Fruit fly (Drosophila melanogaster) whole organism, embryonic: ENCODE results near the gene deltaCOP.

Experiments
- Ada2b ChIP-seq: fragments of 200-800 bp; sonication (Bioruptor generic); IDR thresholded peaks from 2 replicates; pipeline ENCODE4 v1.3.6; 2022; ENCODE audit warnings: missing biosample characterization, missing genetic modification characterization
- Aef1 ChIP-seq: fragments of 200-800 bp; sonication (Bioruptor generic); IDR thresholded peaks from 3 replicates; pipeline ENCODE4 v1.3.6; 2022; ENCODE audit warnings: missing biosample characterization, missing genetic modification characterization
- CG10543 ChIP-seq: fragments of 200-800 bp; sonication (Bioruptor generic); optimal IDR thresholded peaks from 3 replicates; lab custom pipeline; 2017; ENCODE audit warnings: missing biosample characterization, mild to moderate bottlenecking, missing genetic modification characterization, moderate library complexity
- CG11247 ChIP-seq: fragments of 200-800 bp; sonication (Bioruptor generic); IDR thresholded peaks from 2 replicates; pipeline ENCODE4 v1.3.6; 2022; ENCODE audit warnings: missing biosample characterization, missing genetic modification characterization
- CG12219 ChIP-seq: fragments of 200-800 bp; sonication (Bioruptor generic); optimal IDR thresholded peaks from 3 replicates; lab custom pipeline; 2018; ENCODE audit warnings: missing biosample characterization, mild to moderate bottlenecking, missing genetic modification characterization
- CG12299 ChIP-seq: fragments of 200-800 bp; sonication (Bioruptor generic); optimal IDR thresholded peaks from 2 replicates; lab custom pipeline; 2018; ENCODE audit warnings: missing biosample characterization, mild to moderate bottlenecking, missing genetic modification characterization
- CG12744 ChIP-seq: fragments of 200-800 bp; sonication (Bioruptor generic); optimal IDR thresholded peaks from 2 replicates; lab custom pipeline; 2016; ENCODE audit warnings: missing biosample characterization, missing genetic modification characterization
- CG13287 ChIP-seq: fragments of 200-800 bp; sonication (Bioruptor generic); IDR thresholded peaks from 2 replicates; pipeline ENCODE4 v1.3.6; 2022; ENCODE audit warnings: missing biosample characterization, missing genetic modification characterization; ENCODE audit not compliant: partially characterized antibody
- CG13894 ChIP-seq: fragments of 200-800 bp; sonication (Bioruptor generic); optimal IDR thresholded peaks from 3 replicates; lab custom pipeline; 2018; ENCODE audit warnings: missing biosample characterization, mild to moderate bottlenecking, missing genetic modification characterization, moderate library complexity
- CG15269 ChIP-seq: fragments of 200-800 bp; sonication (Bioruptor generic); optimal IDR thresholded peaks from 2 replicates; lab custom pipeline; 2018; ENCODE audit warnings: missing biosample characterization, mild to moderate bottlenecking, missing genetic modification characterization, moderate library complexity
- CG17359 ChIP-seq: fragments of 200-800 bp; sonication (Bioruptor generic); optimal IDR thresholded peaks from 3 replicates; lab custom pipeline; 2018; ENCODE audit warnings: missing biosample characterization, mild to moderate bottlenecking, missing genetic modification characterization, moderate library complexity
- CG4424 ChIP-seq: fragments of 200-800 bp; sonication (Bioruptor generic); optimal IDR thresholded peaks from 3 replicates; lab custom pipeline; 2016; ENCODE audit warnings: missing biosample characterization, missing genetic modification characterization
- CG6813 ChIP-seq: fragments of 200-800 bp; sonication (Bioruptor generic); optimal IDR thresholded peaks from 2 replicates; lab custom pipeline; 2017; ENCODE audit warnings: missing biosample characterization, missing genetic modification characterization, mild to moderate bottlenecking, moderate library complexity, missing genetic modification reagents
- CG7745 ChIP-seq: fragments of 200-800 bp; sonication (Bioruptor generic); optimal IDR thresholded peaks from 2 replicates; lab custom pipeline; 2018; ENCODE audit warnings: missing biosample characterization, mild to moderate bottlenecking, missing genetic modification characterization, moderate library complexity
- CG9437 ChIP-seq: fragments of 200-800 bp; sonication (Bioruptor generic); optimal IDR thresholded peaks from 2 replicates; lab custom pipeline; 2018; ENCODE audit warnings: missing biosample characterization, mild to moderate bottlenecking, missing genetic modification characterization
- CG9609 ChIP-seq: fragments of 200-800 bp; sonication (Bioruptor generic); optimal IDR thresholded peaks from 3 replicates; lab custom pipeline; 2016; ENCODE audit warnings: missing biosample characterization, missing genetic modification characterization
- CHES-1-like ChIP-seq: fragments of 200-800 bp; sonication (Bioruptor generic); optimal IDR thresholded peaks from 2 replicates; lab custom pipeline; 2016; ENCODE audit warnings: missing biosample characterization, missing genetic modification characterization
- D ChIP-seq, 2 experiments: fragments of 200-800 bp in 1 of 2; fragments of >200 bp in 1 of 2; sonication (Bioruptor generic) in 1 of 2; optimal IDR thresholded peaks; 2 replicates in 1 of 2; 3 replicates in 1 of 2; lab custom pipeline; 2017; ENCODE audit warnings: mild to moderate bottlenecking in 1 of 2, missing biosample characterization in 1 of 2, missing genetic modification characterization in 1 of 2, missing genetic modification reagents in 1 of 2
- Doc3 ChIP-seq: fragments of 200-800 bp; sonication (Bioruptor generic); IDR thresholded peaks from 3 replicates; pipeline ENCODE4 v1.3.6; 2022; ENCODE audit warnings: missing biosample characterization, missing genetic modification characterization; ENCODE audit not compliant: partially characterized antibody
- E2f2 ChIP-seq: fragments of 200-800 bp; sonication (Bioruptor generic); IDR thresholded peaks from 2 replicates; pipeline ENCODE4 v1.3.6; 2022; ENCODE audit warnings: missing biosample characterization, missing genetic modification characterization
- Elba2 ChIP-seq: fragments of 200-800 bp; sonication (Bioruptor generic); optimal IDR thresholded peaks from 3 replicates; lab custom pipeline; 2016; ENCODE audit warnings: missing biosample characterization, missing genetic modification characterization
- Fer1 ChIP-seq: fragments of 200-800 bp; sonication (Bioruptor generic); optimal IDR thresholded peaks from 2 replicates; lab custom pipeline; 2017; ENCODE audit warnings: missing biosample characterization, mild to moderate bottlenecking, missing genetic modification characterization
- HLHmδ ChIP-seq: fragments of 200-800 bp; sonication (Bioruptor generic); optimal IDR thresholded peaks from 2 replicates; lab custom pipeline; 2018; ENCODE audit warnings: missing biosample characterization, mild to moderate bottlenecking, missing genetic modification characterization, moderate library complexity
- Hmr ChIP-seq: fragments of 200-800 bp; sonication (Bioruptor generic); optimal IDR thresholded peaks from 3 replicates; lab custom pipeline; 2017; ENCODE audit warnings: mild to moderate bottlenecking, missing biosample characterization, missing genetic modification reagents, missing genetic modification characterization
- Lpt ChIP-seq: fragments of >200 bp; optimal IDR thresholded peaks from 2 replicates; lab custom pipeline; 2018; ENCODE audit warnings: missing biosample characterization, missing genetic modification characterization
- MTF-1 ChIP-seq: fragments of 200-800 bp; sonication (Bioruptor generic); optimal IDR thresholded peaks from 2 replicates; lab custom pipeline; 2018; ENCODE audit warnings: missing biosample characterization, mild to moderate bottlenecking, missing genetic modification characterization, borderline replicate concordance
- Max ChIP-seq: fragments of 200-800 bp; sonication (Bioruptor generic); optimal IDR thresholded peaks from 2 replicates; lab custom pipeline; 2016; ENCODE audit warnings: missing biosample characterization, mild to moderate bottlenecking, missing genetic modification characterization
- Neu2 ChIP-seq: fragments of 200-800 bp; sonication (Bioruptor generic); optimal IDR thresholded peaks from 3 replicates; lab custom pipeline; 2016; ENCODE audit warnings: missing biosample characterization, missing genetic modification characterization, borderline replicate concordance
- Nf-YA ChIP-seq: fragments of 200-800 bp; sonication (Bioruptor generic); IDR thresholded peaks from 2 replicates; pipeline ENCODE4 v1.3.6; 2022; ENCODE audit warnings: missing biosample characterization, missing genetic modification characterization
- Sox100B ChIP-seq: fragments of 200-800 bp; sonication (Bioruptor generic); optimal IDR thresholded peaks from 3 replicates; lab custom pipeline; 2018; ENCODE audit warnings: missing biosample characterization, mild to moderate bottlenecking, missing genetic modification characterization
- Sry-δ ChIP-seq: fragments of 200-800 bp; sonication (Bioruptor generic); optimal IDR thresholded peaks from 2 replicates; lab custom pipeline; 2016; ENCODE audit warnings: missing biosample characterization, missing genetic modification characterization
- Stat92E ChIP-seq, 3 experiments: fragments of >200 bp in 2 of 3; fragments of 200-800 bp in 1 of 3; sonication (Bioruptor generic) in 1 of 3; optimal IDR thresholded peaks; 2 replicates each; lab custom pipeline; 2017 to 2019; ENCODE audit warnings: missing biosample characterization in 3 of 3, missing genetic modification characterization in 3 of 3, mild to moderate bottlenecking in 1 of 3, moderate library complexity in 1 of 3
- Trl ChIP-seq, 3 experiments: fragments of >200 bp in 2 of 3; fragments of 200-800 bp in 1 of 3; sonication (Bioruptor generic) in 1 of 3; optimal IDR thresholded peaks; 2 replicates in 1 of 3; 3 replicates in 2 of 3; lab custom pipeline; 2016 to 2017; ENCODE audit warnings: missing biosample characterization in 1 of 3, missing genetic modification characterization in 1 of 3
- cas ChIP-seq: fragments of 200-800 bp; sonication (Bioruptor generic); IDR thresholded peaks from 2 replicates; pipeline ENCODE4 v1.3.6; 2022; ENCODE audit warnings: missing biosample characterization, missing genetic modification characterization
- dati ChIP-seq: fragments of 200-800 bp; sonication (Bioruptor generic); IDR thresholded peaks from 2 replicates; pipeline ENCODE4 v1.3.6; 2022; ENCODE audit warnings: missing biosample characterization, missing genetic modification characterization
- esg ChIP-seq: fragments of 200-800 bp; sonication (Bioruptor generic); conservative IDR thresholded peaks from 2 replicates; pipeline ENCODE4 v1.3.6; 2022; ENCODE audit warnings: missing biosample characterization, missing genetic modification characterization
- ken ChIP-seq: fragments of 200-800 bp; sonication (Bioruptor generic); IDR thresholded peaks from 3 replicates; pipeline ENCODE4 v1.3.6; 2022; ENCODE audit warnings: missing biosample characterization, missing genetic modification characterization
- klu ChIP-seq: fragments of 200-800 bp; sonication (Bioruptor generic); IDR thresholded peaks from 2 replicates; pipeline ENCODE4 v1.3.6; 2022; ENCODE audit warnings: missing biosample characterization, missing genetic modification characterization
- luna ChIP-seq: fragments of 200-800 bp; sonication (Bioruptor generic); optimal IDR thresholded peaks from 2 replicates; lab custom pipeline; 2016; ENCODE audit warnings: missing biosample characterization, missing genetic modification characterization
- mld ChIP-seq: fragments of 200-800 bp; sonication (Bioruptor generic); IDR thresholded peaks from 3 replicates; pipeline ENCODE4 v1.3.6; 2022; ENCODE audit warnings: missing biosample characterization, missing genetic modification characterization; ENCODE audit not compliant: partially characterized antibody
- nmo ChIP-seq: fragments of 200-800 bp; sonication (Bioruptor generic); optimal IDR thresholded peaks from 2 replicates; lab custom pipeline; 2018; ENCODE audit warnings: missing biosample characterization, mild to moderate bottlenecking, missing genetic modification characterization, moderate library complexity
- odd ChIP-seq: fragments of 200-800 bp; sonication (Bioruptor generic); optimal IDR thresholded peaks from 2 replicates; lab custom pipeline; 2017; ENCODE audit warnings: missing biosample characterization, mild to moderate bottlenecking, missing genetic modification characterization
- p53 ChIP-seq: fragments of 200-800 bp; sonication (Bioruptor generic); optimal IDR thresholded peaks from 2 replicates; lab custom pipeline; 2016; ENCODE audit warnings: missing biosample characterization, missing genetic modification characterization
- pfk ChIP-seq: fragments of 200-800 bp; sonication (Bioruptor generic); optimal IDR thresholded peaks from 2 replicates; lab custom pipeline; 2018; ENCODE audit warnings: missing biosample characterization, mild to moderate bottlenecking, missing genetic modification characterization, moderate library complexity
- psq ChIP-seq: fragments of 200-800 bp; sonication (Bioruptor generic); optimal IDR thresholded peaks from 2 replicates; lab custom pipeline; 2017; ENCODE audit warnings: missing biosample characterization, missing genetic modification characterization
- schlank ChIP-seq: fragments of 200-800 bp; sonication (Bioruptor generic); optimal IDR thresholded peaks from 2 replicates; lab custom pipeline; 2018; ENCODE audit warnings: missing biosample characterization, mild to moderate bottlenecking, missing genetic modification characterization
- sisA ChIP-seq: fragments of 200-800 bp; sonication (Bioruptor generic); IDR thresholded peaks from 2 replicates; pipeline ENCODE4 v1.3.6; 2022; ENCODE audit warnings: missing biosample characterization, missing genetic modification characterization
- sob ChIP-seq: fragments of 200-800 bp; sonication (Bioruptor generic); IDR thresholded peaks from 2 replicates; pipeline ENCODE4 v1.3.6; 2022; ENCODE audit warnings: missing biosample characterization, missing genetic modification characterization
- usp ChIP-seq: fragments of >200 bp; optimal IDR thresholded peaks from 2 replicates; lab custom pipeline; 2017; ENCODE audit warnings: missing biosample characterization, missing genetic modification characterization

deltaCOP gene

dm6 chrX:1858867-1859266 is 2.7 kb downstream of the deltaCOP start, which contains the start of gene Lamtor5 (continued):
- TF ChIP-seq D (optimal IDR thresholded peaks at IDR 0.05; lab: Kevin White, UChicago) (no peak), D (GFP tag; optimal IDR thresholded peaks at IDR 0.05; lab: Kevin White, UChicago) (no peak), ken (GFP tag; lab: Robert Waterston, UW) (no peak), sisA (peak; percentile 22; the same call in 1 of the 2 replicates), Trl (optimal IDR thresholded peaks at IDR 0.05; lab: Kevin White, UChicago) (no peak), Trl (GFP tag; optimal IDR thresholded peaks at IDR 0.05; lab: Kevin White, UChicago) (no peak), CG6813 (GFP tag; lab: Kevin White, UChicago) (no peak), pfk (no peak), Neu2 (no peak), CG15269 (peak; percentile 45), dati (no peak), cas (GFP tag; lab: Robert Waterston, UW) (peak; percentile 7; the same call in 1 of the 2 replicates), mld (no peak), CG9437 (GFP tag; lab: Kevin White, UChicago) (no peak), Nf-YA (GFP tag; lab: Robert Waterston, UW) (no peak), Lpt (GFP tag; lab: Kevin White, UChicago) (no peak), Sry-δ (peak; percentile 14), Stat92E (GFP tag; optimal IDR thresholded peaks at IDR 0.05; lab: Kevin White, UChicago) (peak in 1 of 3 experiments; percentile 15), Max (peak; percentile 24), Aef1 (GFP tag; lab: Robert Waterston, UW) (peak; percentile 27; the same call in 1 of the 3 replicates), esg (peak; percentile 35; the same call in 1 of the 2 replicates), CG7745 (tag; lab: Kevin White, UChicago) (no peak), p53 (no peak), psq (no peak), CG17359 (peak; percentile 44), MTF-1 (GFP tag; lab: Kevin White, UChicago) (no peak), luna (GFP tag; lab: Kevin White, UChicago) (no peak), Elba2 (no peak), Sox100B (no peak), nmo (GFP tag; lab: Kevin White, UChicago) (peak; percentile 34), Ada2b (GFP tag; lab: Robert Waterston, UW) (no peak), CG4424 (GFP tag; lab: Kevin White, UChicago) (no peak), usp (GFP tag; lab: Kevin White, UChicago) (no peak), CG12219 (GFP tag; lab: Kevin White, UChicago) (no peak), CG12744 (GFP tag; lab: Kevin White, UChicago) (peak; percentile 24), CG12299 (no peak), klu (GFP tag; lab: Robert Waterston, UW) (peak; percentile 15; the same call in 1 of the 2 replicates), CG11247 (GFP tag; lab: Robert Waterston, UW) (no peak), CG9609 (no peak), CG13894 (peak; percentile 43), E2f2 (GFP tag; lab: Robert Waterston, UW) (peak; percentile 25; the same call in 1 of the 2 replicates), odd (GFP tag; lab: Kevin White, UChicago) (no peak), HLHmδ (GFP tag; lab: Kevin White, UChicago) (no peak), Fer1 (GFP tag; lab: Kevin White, UChicago) (peak; percentile 55), sob (GFP tag; lab: Robert Waterston, UW) (peak; percentile 61), Hmr (peak; percentile 49), schlank (tag; lab: Kevin White, UChicago) (no peak), CG10543 (peak; percentile 22), CHES-1-like (GFP tag; lab: Kevin White, UChicago) (peak; percentile 29), CG13287 (peak; percentile 44), Doc3 (GFP tag; lab: Robert Waterston, UW) (no peak)
